Fruit fly (Drosophila melanogaster): ENCODE results near the gene Mst87F.

Gene Mst87F

DNA sequence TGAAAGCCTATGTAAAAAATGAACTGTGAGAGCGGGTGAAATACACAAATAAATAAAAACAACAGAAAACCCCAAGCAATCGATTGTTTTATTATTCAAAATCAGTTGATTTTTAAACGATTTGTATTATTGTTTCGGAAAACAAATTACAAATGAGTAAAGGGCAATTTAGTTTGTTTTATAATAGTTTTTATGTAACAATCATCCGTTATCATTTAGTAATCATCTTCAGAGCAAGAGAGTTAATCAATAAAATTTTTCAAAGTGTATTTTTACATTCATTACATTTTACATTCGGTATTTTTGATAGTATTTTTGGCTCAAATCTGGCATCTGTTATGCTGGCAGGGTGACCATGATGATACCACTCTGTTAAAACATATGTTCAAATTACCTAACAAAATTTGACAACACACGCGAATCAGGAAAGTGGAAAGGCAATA is 48.5 kb downstream of the Mst87F start, which contains the start of the genes CG42375 and CG9288 (continued):
- TF ChIP-seq CG9437 (GFP tag; optimal IDR thresholded peaks at IDR 0.05) (no peak), CG12659 (GFP tag; optimal IDR thresholded peaks at IDR 0.05) (peak; percentile 34), CG10267 (tag; optimal IDR thresholded peaks at IDR 0.05) (peak; percentile 79), Six4 (GFP tag; optimal IDR thresholded peaks at IDR 0.05) (peak; percentile 34), ttk (GFP tag; IDR thresholded peaks at IDR 0.05) (peak; percentile 18; the same call in 1 of the 2 replicates), rib (GFP tag; IDR thresholded peaks at IDR 0.05) (no peak), tap (tag; optimal IDR thresholded peaks at IDR 0.05) (peak; percentile 57), E2f2 (GFP tag; IDR thresholded peaks at IDR 0.05) (peak; percentile 35; the same call in 1 of the 2 replicates), ind (GFP tag; optimal IDR thresholded peaks at IDR 0.05) (peak; percentile 63), Ets97D (GFP tag; optimal IDR thresholded peaks at IDR 0.05) (no peak), zfh1 (GFP tag; IDR thresholded peaks at IDR 0.05) (peak; percentile 72; the same call in 2 of the 3 replicates), CG43689 (GFP tag; IDR thresholded peaks at IDR 0.05) (no peak), fu2 (GFP tag; optimal IDR thresholded peaks at IDR 0.05) (no peak), Usf (GFP tag; optimal IDR thresholded peaks at IDR 0.05) (no peak), repo (GFP tag; optimal IDR thresholded peaks at IDR 0.05) (no peak), hkb (optimal IDR thresholded peaks at IDR 0.05) (no peak), hkb (GFP tag; IDR thresholded peaks at IDR 0.05) (peak; percentile 81), eyg (GFP tag; optimal IDR thresholded peaks at IDR 0.05) (peak; percentile 46), Hmr (GFP tag; optimal IDR thresholded peaks at IDR 0.05) (peak; percentile 61), CG14710 (tag; optimal IDR thresholded peaks at IDR 0.05) (peak; percentile 86), CG33213 (GFP tag; optimal IDR thresholded peaks at IDR 0.05) (peak; percentile 55), unpg (GFP tag; optimal IDR thresholded peaks at IDR 0.05) (peak; percentile 78), CG34422 (GFP tag; IDR thresholded peaks at IDR 0.05) (peak; percentile 70), Spps (tag; optimal IDR thresholded peaks at IDR 0.05) (peak; percentile 53), dmrt99B (tag; optimal IDR thresholded peaks at IDR 0.05) (peak; percentile 83), CG7987 (GFP tag; optimal IDR thresholded peaks at IDR 0.05) (no peak), gcm2 (GFP tag; optimal IDR thresholded peaks at IDR 0.05) (no peak), CG31388 (GFP tag; optimal IDR thresholded peaks at IDR 0.05) (peak; percentile 56), bsh (GFP tag; optimal IDR thresholded peaks at IDR 0.05) (peak in 1 of 2 experiments; percentile 43), ken (GFP tag; IDR thresholded peaks at IDR 0.05) (no peak), caup (GFP tag; optimal IDR thresholded peaks at IDR 0.05; ENCODE audit: severe bottlenecking) (peak; percentile 39), NfI (GFP tag; optimal IDR thresholded peaks at IDR 0.05) (no peak), Dfd (GFP tag; optimal IDR thresholded peaks at IDR 0.05) (no peak), CG17328 (GFP tag; IDR thresholded peaks at IDR 0.05) (no peak), CG8089 (GFP tag; optimal IDR thresholded peaks at IDR 0.05) (no peak), Ssrp (tag; optimal IDR thresholded peaks at IDR 0.05) (no peak), stwl (tag; optimal IDR thresholded peaks at IDR 0.05) (peak; percentile 33), CG12942 (GFP tag; optimal IDR thresholded peaks at IDR 0.05) (no peak), CG11504 (tag; optimal IDR thresholded peaks at IDR 0.05) (peak; percentile 86), H2.0 (GFP tag; IDR thresholded peaks at IDR 0.05) (0 out of 2 replicates have a peak, but pooled peaks have one; percentile 3), CG2116 (GFP tag; optimal IDR thresholded peaks at IDR 0.05) (peak; percentile 9), CG4730 (GFP tag; IDR thresholded peaks at IDR 0.05) (no peak), scrt (GFP tag; optimal IDR thresholded peaks at IDR 0.05) (peak; percentile 60), Dad (GFP tag; optimal IDR thresholded peaks at IDR 0.05) (peak; percentile 60), CG12071 (GFP tag; optimal IDR thresholded peaks at IDR 0.05) (peak; percentile 36), gsb-n (tag; optimal IDR thresholded peaks at IDR 0.05) (peak; percentile 13), dysf (GFP tag; IDR thresholded peaks at IDR 0.05) (peak; percentile 38; the same call in 1 of the 3 replicates), ro (GFP tag; IDR thresholded peaks at IDR 0.05) (no peak), CG3838 (GFP tag; optimal IDR thresholded peaks at IDR 0.05) (no peak), lbe (GFP tag; optimal IDR thresholded peaks at IDR 0.05) (no peak), so (GFP tag; IDR thresholded peaks at IDR 0.05) (no peak), lilli (GFP tag; optimal IDR thresholded peaks at IDR 0.05) (peak; percentile 19)
